Fruit fly (Drosophila melanogaster) whole organism, embryonic: ENCODE measurements around the gene UBL3.
A peak's percentile ranks its signal among the peaks of the same experiment; 100 is the strongest.

Source experiments
- CG10267 ChIP-seq: fragments of 200-800 bp; sonication (Bioruptor generic); optimal IDR thresholded peaks from 2 replicates; lab custom pipeline; 2018; ENCODE audit warnings: missing biosample characterization, mild to moderate bottlenecking, missing genetic modification characterization, moderate library complexity
- CG11456 ChIP-seq: fragments of 200-800 bp; sonication (Bioruptor generic); IDR thresholded peaks from 3 replicates; pipeline ENCODE4 v1.3.6; 2022; ENCODE audit warnings: missing biosample characterization, missing genetic modification characterization
- CG12155 ChIP-seq: fragments of 200-800 bp; sonication (Bioruptor generic); optimal IDR thresholded peaks from 3 replicates; lab custom pipeline; 2016; ENCODE audit warnings: missing biosample characterization, missing genetic modification characterization
- CG12219 ChIP-seq: fragments of 200-800 bp; sonication (Bioruptor generic); optimal IDR thresholded peaks from 3 replicates; lab custom pipeline; 2018; ENCODE audit warnings: missing biosample characterization, mild to moderate bottlenecking, missing genetic modification characterization
- CG12391 ChIP-seq: fragments of 200-800 bp; sonication (Bioruptor generic); optimal IDR thresholded peaks from 3 replicates; lab custom pipeline; 2018; ENCODE audit warnings: missing biosample characterization, mild to moderate bottlenecking, missing genetic modification characterization, moderate library complexity
- CG12942 ChIP-seq: fragments of 200-800 bp; sonication (Bioruptor generic); optimal IDR thresholded peaks from 3 replicates; lab custom pipeline; 2016; ENCODE audit warnings: missing biosample characterization, missing genetic modification characterization
- CG13287 ChIP-seq: fragments of 200-800 bp; sonication (Bioruptor generic); IDR thresholded peaks from 2 replicates; pipeline ENCODE4 v1.3.6; 2022; ENCODE audit warnings: missing biosample characterization, missing genetic modification characterization; ENCODE audit not compliant: partially characterized antibody
- CG13424 ChIP-seq: fragments of 200-800 bp; sonication (Bioruptor generic); optimal IDR thresholded peaks from 2 replicates; lab custom pipeline; 2019; ENCODE audit warnings: missing biosample characterization, mild to moderate bottlenecking, missing genetic modification characterization, moderate library complexity
- CG13624 ChIP-seq: fragments of 200-800 bp; sonication (Bioruptor generic); optimal IDR thresholded peaks from 2 replicates; lab custom pipeline; 2016; ENCODE audit warnings: missing biosample characterization, missing genetic modification characterization
- CG14710 ChIP-seq: fragments of 200-800 bp; sonication (Bioruptor generic); optimal IDR thresholded peaks from 3 replicates; lab custom pipeline; 2019; ENCODE audit warnings: missing biosample characterization, mild to moderate bottlenecking, missing genetic modification characterization, moderate library complexity
- CG17186 ChIP-seq: fragments of 200-800 bp; sonication (Bioruptor generic); optimal IDR thresholded peaks from 3 replicates; lab custom pipeline; 2017; ENCODE audit warnings: missing biosample characterization, missing genetic modification reagents, missing genetic modification characterization
- CG1832 ChIP-seq: fragments of 200-800 bp; sonication (Bioruptor generic); optimal IDR thresholded peaks from 2 replicates; lab custom pipeline; 2017; ENCODE audit warnings: missing biosample characterization, mild to moderate bottlenecking, missing genetic modification characterization, inconsistent platforms
- CG2116 ChIP-seq: fragments of 200-800 bp; sonication (Bioruptor generic); optimal IDR thresholded peaks from 3 replicates; lab custom pipeline; 2018; ENCODE audit warnings: missing biosample characterization, mild to moderate bottlenecking, missing genetic modification characterization
- CG30020 ChIP-seq: fragments of 200-800 bp; optimal IDR thresholded peaks from 2 replicates; lab custom pipeline; 2019; ENCODE audit warnings: missing biosample characterization, mild to moderate bottlenecking, missing genetic modification characterization, moderate library complexity
- CG3163 ChIP-seq: fragments of 200-800 bp; sonication (Bioruptor generic); optimal IDR thresholded peaks from 3 replicates; lab custom pipeline; 2016; ENCODE audit warnings: missing biosample characterization, missing genetic modification characterization
- CG34224 ChIP-seq: fragments of 200-800 bp; sonication (Bioruptor generic); IDR thresholded peaks from 3 replicates; pipeline ENCODE4 v1.3.6; 2022; ENCODE audit warnings: missing biosample characterization, missing genetic modification characterization; ENCODE audit not compliant: partially characterized antibody
- CG6683 ChIP-seq: fragments of 200-800 bp; sonication (Bioruptor generic); optimal IDR thresholded peaks from 2 replicates; lab custom pipeline; 2017; ENCODE audit warnings: missing biosample characterization, mild to moderate bottlenecking, missing genetic modification characterization, missing genetic modification reagents
- CG7357 ChIP-seq: fragments of 200-800 bp; sonication (Bioruptor generic); IDR thresholded peaks from 3 replicates; pipeline ENCODE4 v1.3.6; 2022; ENCODE audit warnings: missing biosample characterization, missing genetic modification characterization
- CG9797 ChIP-seq: fragments of 200-800 bp; sonication (Bioruptor generic); optimal IDR thresholded peaks from 3 replicates; lab custom pipeline; 2018; ENCODE audit warnings: missing biosample characterization, mild to moderate bottlenecking, missing genetic modification characterization
- D19A ChIP-seq: fragments of 200-800 bp; optimal IDR thresholded peaks from 3 replicates; lab custom pipeline; 2019; ENCODE audit warnings: missing biosample characterization, mild to moderate bottlenecking, missing genetic modification characterization, moderate library complexity
- Dad ChIP-seq: fragments of 200-800 bp; sonication (Bioruptor generic); optimal IDR thresholded peaks from 3 replicates; lab custom pipeline; 2016; ENCODE audit warnings: missing biosample characterization, missing genetic modification characterization
- Doc3 ChIP-seq: fragments of 200-800 bp; sonication (Bioruptor generic); IDR thresholded peaks from 3 replicates; pipeline ENCODE4 v1.3.6; 2022; ENCODE audit warnings: missing biosample characterization, missing genetic modification characterization; ENCODE audit not compliant: partially characterized antibody
- Dref ChIP-seq: fragments of 200-800 bp; sonication (Bioruptor generic); IDR thresholded peaks from 2 replicates; pipeline ENCODE4 v1.3.6; 2022; ENCODE audit warnings: missing biosample characterization, missing genetic modification characterization
- Ets97D ChIP-seq: fragments of 200-800 bp; sonication (Bioruptor generic); optimal IDR thresholded peaks from 3 replicates; lab custom pipeline; 2016; ENCODE audit warnings: missing biosample characterization, missing genetic modification characterization
- Gsc ChIP-seq: fragments of 200-800 bp; sonication (Bioruptor generic); IDR thresholded peaks from 2 replicates; pipeline ENCODE4 v1.3.6; 2022; ENCODE audit warnings: missing biosample characterization, missing genetic modification characterization
- HLH54F ChIP-seq: fragments of 200-800 bp; sonication (Bioruptor generic); optimal IDR thresholded peaks from 3 replicates; lab custom pipeline; 2016; ENCODE audit warnings: missing biosample characterization, missing genetic modification characterization
- Meics ChIP-seq: fragments of 200-800 bp; sonication (Bioruptor generic); optimal IDR thresholded peaks from 2 replicates; lab custom pipeline; 2017; ENCODE audit warnings: missing biosample characterization, mild to moderate bottlenecking, missing genetic modification characterization
- Mrtf ChIP-seq: fragments of 200-800 bp; sonication (Bioruptor generic); IDR thresholded peaks from 3 replicates; pipeline ENCODE4 v1.3.6; 2022; ENCODE audit warnings: missing biosample characterization, missing genetic modification characterization
- Nf-YC ChIP-seq: fragments of 200-800 bp; optimal IDR thresholded peaks from 3 replicates; lab custom pipeline; 2019; ENCODE audit warnings: missing biosample characterization, mild to moderate bottlenecking, missing genetic modification characterization, moderate library complexity
- Rfx ChIP-seq: fragments of 200-800 bp; sonication (Bioruptor generic); IDR thresholded peaks from 2 replicates; pipeline ENCODE4 v1.3.6; 2022; ENCODE audit warnings: missing biosample characterization, missing genetic modification characterization
- ap ChIP-seq: fragments of 200-800 bp; sonication (Bioruptor generic); IDR thresholded peaks from 2 replicates; pipeline ENCODE4 v1.3.6; 2022; ENCODE audit warnings: missing biosample characterization, missing genetic modification characterization
- bbx ChIP-seq: fragments of 200-800 bp; sonication (Bioruptor generic); IDR thresholded peaks from 2 replicates; pipeline ENCODE4 v1.3.6; 2022; ENCODE audit warnings: missing biosample characterization, missing genetic modification characterization; ENCODE audit not compliant: partially characterized antibody
- bowl ChIP-seq: fragments of 200-800 bp; sonication (Bioruptor generic); IDR thresholded peaks from 2 replicates; pipeline ENCODE4 v1.3.6; 2022; ENCODE audit warnings: missing biosample characterization, missing genetic modification characterization
- cad ChIP-seq: fragments of >200 bp; optimal IDR thresholded peaks from 2 replicates; lab custom pipeline; 2017; ENCODE audit warnings: missing biosample characterization, missing genetic modification characterization
- crp ChIP-seq, 2 experiments: fragments of 200-800 bp; sonication (Bioruptor generic); optimal IDR thresholded peaks; 2 replicates in 1 of 2; 3 replicates in 1 of 2; lab custom pipeline; 2017; ENCODE audit warnings: missing biosample characterization in 2 of 2, missing genetic modification characterization in 2 of 2, mild to moderate bottlenecking in 1 of 2, moderate library complexity in 1 of 2
- da ChIP-seq: fragments of 200-800 bp; sonication (Bioruptor generic); optimal IDR thresholded peaks from 2 replicates; lab custom pipeline; 2016; ENCODE audit warnings: missing biosample characterization, missing genetic modification characterization
- dan ChIP-seq: fragments of 200-800 bp; sonication (Bioruptor generic); IDR thresholded peaks from 2 replicates; pipeline ENCODE4 v1.3.6; 2022; ENCODE audit warnings: missing biosample characterization, missing genetic modification characterization
- dati ChIP-seq: fragments of 200-800 bp; sonication (Bioruptor generic); IDR thresholded peaks from 2 replicates; pipeline ENCODE4 v1.3.6; 2022; ENCODE audit warnings: missing biosample characterization, missing genetic modification characterization
- fru ChIP-seq: fragments of >200 bp; optimal IDR thresholded peaks from 2 replicates; lab custom pipeline; 2017
- hbn ChIP-seq: fragments of 200-800 bp; sonication (Bioruptor generic); IDR thresholded peaks from 2 replicates; pipeline ENCODE4 v1.3.6; 2022; ENCODE audit warnings: missing biosample characterization, missing genetic modification characterization; ENCODE audit not compliant: partially characterized antibody
- jumu ChIP-seq: fragments of 200-800 bp; sonication (Bioruptor generic); optimal IDR thresholded peaks from 3 replicates; lab custom pipeline; 2016; ENCODE audit warnings: missing biosample characterization, missing genetic modification characterization
- ken ChIP-seq: fragments of 200-800 bp; sonication (Bioruptor generic); IDR thresholded peaks from 3 replicates; pipeline ENCODE4 v1.3.6; 2022; ENCODE audit warnings: missing biosample characterization, missing genetic modification characterization
- pnt ChIP-seq: fragments of 200-800 bp; sonication (Bioruptor generic); optimal IDR thresholded peaks from 3 replicates; lab custom pipeline; 2016; ENCODE audit warnings: missing biosample characterization, missing genetic modification characterization
- pzg ChIP-seq: fragments of 200-800 bp; sonication (Bioruptor generic); optimal IDR thresholded peaks from 3 replicates; lab custom pipeline; 2018; ENCODE audit warnings: missing biosample characterization, mild to moderate bottlenecking, missing genetic modification characterization, moderate library complexity
- row ChIP-seq: fragments of 200-800 bp; sonication (Bioruptor generic); IDR thresholded peaks from 3 replicates; pipeline ENCODE4 v1.3.6; 2022; ENCODE audit warnings: missing biosample characterization, missing genetic modification characterization
- sens ChIP-seq: fragments of 200-800 bp; sonication (Bioruptor generic); peaks from one replicate; lab custom pipeline; 2016; ENCODE audit warnings: missing biosample characterization, missing genetic modification characterization
- seq ChIP-seq: fragments of 200-800 bp; sonication (Bioruptor generic); IDR thresholded peaks from 2 replicates; pipeline ENCODE4 v1.3.6; 2022; ENCODE audit warnings: missing biosample characterization, missing genetic modification characterization
- slp2 ChIP-seq: fragments of 200-800 bp; sonication (Bioruptor generic); optimal IDR thresholded peaks from 2 replicates; lab custom pipeline; 2016; ENCODE audit warnings: missing biosample characterization, missing genetic modification characterization
- sna ChIP-seq: fragments of 200-800 bp; sonication (Bioruptor generic); IDR thresholded peaks from 2 replicates; pipeline ENCODE4 v1.3.6; 2022; ENCODE audit warnings: missing biosample characterization, missing genetic modification characterization; ENCODE audit not compliant: partially characterized antibody
- sob ChIP-seq: fragments of 200-800 bp; sonication (Bioruptor generic); IDR thresholded peaks from 2 replicates; pipeline ENCODE4 v1.3.6; 2022; ENCODE audit warnings: missing biosample characterization, missing genetic modification characterization
- vfl ChIP-seq: fragments of 200-800 bp; sonication (Bioruptor generic); optimal IDR thresholded peaks from 2 replicates; lab custom pipeline; 2016; ENCODE audit warnings: missing biosample characterization, missing genetic modification characterization
- zfh1 ChIP-seq: fragments of 200-800 bp; sonication (Bioruptor generic); IDR thresholded peaks from 3 replicates; pipeline ENCODE4 v1.3.6; 2022; ENCODE audit warnings: missing biosample characterization, missing genetic modification characterization

UBL3 gene

dm6 chrX:15869843-15870242 lies 16.9 kb upstream of the UBL3 start, which contains the start of gene CG16952 (continued):
- TF ChIP-seq Ets97D = peak; percentile 51
- TF ChIP-seq HLH54F (GFP tag; lab: Kevin White, UChicago) = no peak
- no peak for TF ChIP-seq dati (GFP tag; lab: Robert Waterston, UW)
- TF ChIP-seq sob (GFP tag; lab: Robert Waterston, UW) = no peak
- peak; percentile 66 for TF ChIP-seq pzg (GFP tag; lab: Kevin White, UChicago)
- peak; percentile 64 for TF ChIP-seq CG7357
- no peak for TF ChIP-seq cad
- no peak for TF ChIP-seq ken
- TF ChIP-seq CG6683 (GFP tag; lab: Kevin White, UChicago) = no peak
- peak; percentile 70 for TF ChIP-seq bbx (GFP tag; lab: Robert Waterston, UW)
- TF ChIP-seq dan (GFP tag; lab: Robert Waterston, UW) = no peak
- TF ChIP-seq CG34224 (GFP tag; lab: Robert Waterston, UW) = peak; percentile 85
- no peak for TF ChIP-seq Mrtf
- no peak for TF ChIP-seq CG3163 (GFP tag; lab: Kevin White, UChicago)
- no peak for TF ChIP-seq bowl (GFP tag; lab: Robert Waterston, UW)
- peak; percentile 18 for TF ChIP-seq CG13624
- no peak for TF ChIP-seq pnt (GFP tag; lab: Kevin White, UChicago)
- TF ChIP-seq hbn (GFP tag; lab: Robert Waterston, UW) = peak; percentile 83
- peak; percentile 91 for TF ChIP-seq CG13287
- no peak for TF ChIP-seq vfl (GFP tag; lab: Kevin White, UChicago)
- peak; percentile 59; the same call in 2 of the 3 replicates for TF ChIP-seq row (GFP tag; lab: Robert Waterston, UW)
- peak; percentile 47 for TF ChIP-seq CG10267 (tag; lab: Kevin White, UChicago)
- TF ChIP-seq CG11456 (GFP tag; lab: Robert Waterston, UW) = no peak
- no peak for TF ChIP-seq da (GFP tag; lab: Kevin White, UChicago)
- peak; percentile 96 for TF ChIP-seq CG2116
- TF ChIP-seq Gsc (GFP tag; lab: Robert Waterston, UW) = no peak
- no peak for TF ChIP-seq fru
- TF ChIP-seq Nf-YC (tag; lab: Kevin White, UChicago) = no peak
- TF ChIP-seq Dref = peak; percentile 69
- TF ChIP-seq zfh1 (GFP tag; lab: Robert Waterston, UW) = no peak
- peak; percentile 31 for TF ChIP-seq CG17186 (GFP tag; lab: Kevin White, UChicago)
- TF ChIP-seq sna (GFP tag; lab: Robert Waterston, UW) = peak; percentile 91
- peak; percentile 6 for TF ChIP-seq CG12391 (tag; lab: Kevin White, UChicago)
- no peak for TF ChIP-seq jumu
- TF ChIP-seq sens (GFP tag; lab: Kevin White, UChicago) = peak; percentile 64
- TF ChIP-seq CG12942 (GFP tag; lab: Kevin White, UChicago) = no peak
- TF ChIP-seq CG12219 = no peak
- peak; percentile 88 for TF ChIP-seq Doc3 (GFP tag; lab: Robert Waterston, UW)
- TF ChIP-seq D19A (tag; lab: Kevin White, UChicago) = no peak
- TF ChIP-seq seq = no peak
- peak; percentile 57 for TF ChIP-seq CG14710 (tag; lab: Kevin White, UChicago)
- no peak for TF ChIP-seq CG1832 (GFP tag; lab: Kevin White, UChicago)
- TF ChIP-seq CG12155 = no peak
- no peak for TF ChIP-seq CG13424 (tag; lab: Kevin White, UChicago)
- TF ChIP-seq CG9797 (GFP tag; lab: Kevin White, UChicago) = peak; percentile 63
- peak in 1 of 2 experiments; percentile 41 for TF ChIP-seq crp (GFP tag; optimal IDR thresholded peaks at IDR 0.05; lab: Kevin White, UChicago)
- TF ChIP-seq slp2 (GFP tag; lab: Kevin White, UChicago) = no peak
- no peak for TF ChIP-seq ap (GFP tag; lab: Robert Waterston, UW)
- 0 out of 2 replicates have a peak, but pooled peaks have one; percentile 17 for TF ChIP-seq Rfx (GFP tag; lab: Robert Waterston, UW)
- TF ChIP-seq Dad (GFP tag; lab: Kevin White, UChicago) = no peak
- peak; percentile 92 for TF ChIP-seq CG30020 (tag; lab: Kevin White, UChicago)
- no peak for TF ChIP-seq Meics (GFP tag; lab: Kevin White, UChicago)
